Worm (Caenorhabditis elegans): ENCODE data around the gene memo-1.

ce11 chrV:7872945-7873344 is 26.0 kb upstream of the memo-1 start:
- TF ChIP-seq gmeb-2 (tag; optimal IDR thresholded peaks at IDR 0.05) = no peak
- TF ChIP-seq hlh-30 (tag; optimal IDR thresholded peaks at IDR 0.05; ENCODE audit: insufficient read depth) = no peak
- TF ChIP-seq ama-1 (optimal IDR thresholded peaks at IDR 0.05) = no peak
- no peak for TF ChIP-seq pha-4 (tag; optimal IDR thresholded peaks at IDR 0.05)
- no peak for TF ChIP-seq unc-86 (tag; optimal IDR thresholded peaks at IDR 0.05)
- no peak for TF ChIP-seq dmd-4 (tag; optimal IDR thresholded peaks at IDR 0.05; ENCODE audit: borderline replicate concordance)
- TF ChIP-seq sox-4 (tag; optimal IDR thresholded peaks at IDR 0.05) = no peak
- TF ChIP-seq pqm-1 (tag; optimal IDR thresholded peaks at IDR 0.05) = no peak
- TF ChIP-seq ceh-9 (tag; optimal IDR thresholded peaks at IDR 0.05) = no peak
- no peak for TF ChIP-seq madf-2 (tag; optimal IDR thresholded peaks at IDR 0.05)
- TF ChIP-seq zip-5 (tag; optimal IDR thresholded peaks at IDR 0.05) = no peak
- no peak for TF ChIP-seq dve-1 (tag; optimal IDR thresholded peaks at IDR 0.05)
- TF ChIP-seq rnt-1 (tag; optimal IDR thresholded peaks at IDR 0.05) = no peak
- TF ChIP-seq pag-3 (tag; optimal IDR thresholded peaks at IDR 0.05; ENCODE audit: borderline replicate concordance) = no peak
